Fruit fly (Drosophila melanogaster) whole organism, embryonic: Measurements from ENCODE around the gene CG17329.

Source experiments
- Adf1 ChIP-seq: fragments of 200-800 bp; sonication (Bioruptor generic); IDR thresholded peaks from 2 replicates; pipeline ENCODE4 v1.3.6; 2022; ENCODE audit warnings: missing biosample characterization, missing genetic modification characterization
- Asciz ChIP-seq: fragments of 200-800 bp; sonication (Bioruptor generic); optimal IDR thresholded peaks from 2 replicates; lab custom pipeline; 2017; ENCODE audit warnings: missing biosample characterization, mild to moderate bottlenecking, missing genetic modification characterization, missing genetic modification reagents
- B-H1 ChIP-seq: fragments of 200-800 bp; sonication (Bioruptor generic); IDR thresholded peaks from 3 replicates; pipeline ENCODE4 v1.3.6; 2022; ENCODE audit warnings: missing biosample characterization, missing genetic modification characterization
- CG10147 ChIP-seq: fragments of 200-800 bp; sonication (Bioruptor generic); optimal IDR thresholded peaks from 2 replicates; lab custom pipeline; 2019; ENCODE audit warnings: missing biosample characterization, mild to moderate bottlenecking, missing genetic modification characterization, moderate library complexity
- CG14050 ChIP-seq: fragments of 200-800 bp; sonication (Bioruptor generic); IDR thresholded peaks from 3 replicates; pipeline ENCODE4 v1.3.6; 2022; ENCODE audit warnings: missing biosample characterization, missing genetic modification characterization
- CG14667 ChIP-seq: fragments of 200-800 bp; sonication (Bioruptor generic); IDR thresholded peaks from 2 replicates; pipeline ENCODE4 v1.3.6; 2022; ENCODE audit warnings: missing biosample characterization, missing genetic modification characterization
- CG15011 ChIP-seq: fragments of 200-800 bp; sonication (Bioruptor generic); optimal IDR thresholded peaks from 3 replicates; lab custom pipeline; 2018; ENCODE audit warnings: missing biosample characterization, mild to moderate bottlenecking, missing genetic modification characterization
- CG18619 ChIP-seq: fragments of 200-800 bp; sonication (Bioruptor generic); optimal IDR thresholded peaks from 3 replicates; lab custom pipeline; 2017; ENCODE audit warnings: missing biosample characterization, mild to moderate bottlenecking, missing genetic modification characterization
- CG2116 ChIP-seq: fragments of 200-800 bp; sonication (Bioruptor generic); optimal IDR thresholded peaks from 3 replicates; lab custom pipeline; 2018; ENCODE audit warnings: missing biosample characterization, mild to moderate bottlenecking, missing genetic modification characterization
- CG32532 ChIP-seq: fragments of 200-800 bp; sonication (Bioruptor generic); IDR thresholded peaks from 2 replicates; pipeline ENCODE4 v1.3.6; 2022; ENCODE audit warnings: missing biosample characterization, missing genetic modification characterization
- CG4424 ChIP-seq: fragments of 200-800 bp; sonication (Bioruptor generic); optimal IDR thresholded peaks from 3 replicates; lab custom pipeline; 2016; ENCODE audit warnings: missing biosample characterization, missing genetic modification characterization
- CG4617 ChIP-seq: fragments of 200-800 bp; sonication (Bioruptor generic); optimal IDR thresholded peaks from 3 replicates; lab custom pipeline; 2016; ENCODE audit warnings: missing biosample characterization, missing genetic modification characterization, borderline replicate concordance
- CG6254 ChIP-seq: fragments of 200-800 bp; sonication (Bioruptor generic); optimal IDR thresholded peaks from 3 replicates; lab custom pipeline; 2017; ENCODE audit warnings: mild to moderate bottlenecking, missing biosample characterization, missing genetic modification reagents, missing genetic modification characterization
- Dfd ChIP-seq, 2 experiments: fragments of >200 bp; optimal IDR thresholded peaks; 2 replicates each; lab custom pipeline; 2017; ENCODE audit warnings: missing biosample characterization in 2 of 2, missing genetic modification characterization in 2 of 2
- Doc2 ChIP-seq: fragments of 200-800 bp; sonication (Bioruptor generic); IDR thresholded peaks from 2 replicates; pipeline ENCODE4 v1.3.6; 2022; ENCODE audit warnings: missing biosample characterization, missing genetic modification characterization
- Dref ChIP-seq: fragments of 200-800 bp; sonication (Bioruptor generic); IDR thresholded peaks from 2 replicates; pipeline ENCODE4 v1.3.6; 2022; ENCODE audit warnings: missing biosample characterization, missing genetic modification characterization
- Ets97D ChIP-seq: fragments of 200-800 bp; sonication (Bioruptor generic); optimal IDR thresholded peaks from 3 replicates; lab custom pipeline; 2016; ENCODE audit warnings: missing biosample characterization, missing genetic modification characterization
- H2.0 ChIP-seq: fragments of 200-800 bp; sonication (Bioruptor generic); IDR thresholded peaks from 2 replicates; pipeline ENCODE4 v1.3.6; 2022; ENCODE audit warnings: missing biosample characterization, missing genetic modification characterization
- HLH3B ChIP-seq: fragments of 200-800 bp; sonication (Bioruptor generic); IDR thresholded peaks from 2 replicates; pipeline ENCODE4 v1.3.6; 2022; ENCODE audit warnings: missing biosample characterization, missing genetic modification characterization
- HmgZ ChIP-seq: fragments of 200-800 bp; sonication (Bioruptor generic); optimal IDR thresholded peaks from 2 replicates; lab custom pipeline; 2018; ENCODE audit warnings: missing biosample characterization, mild to moderate bottlenecking, missing genetic modification characterization
- Hr39 ChIP-seq: fragments of >200 bp; optimal IDR thresholded peaks from 2 replicates; lab custom pipeline; 2017
- Hsf ChIP-seq: fragments of 200-800 bp; sonication (Bioruptor generic); optimal IDR thresholded peaks from 3 replicates; lab custom pipeline; 2016; ENCODE audit warnings: missing biosample characterization, missing genetic modification characterization
- Kr ChIP-seq: fragments of 200-800 bp; sonication (Bioruptor generic); optimal IDR thresholded peaks from 2 replicates; lab custom pipeline; 2017; ENCODE audit warnings: missing biosample characterization, mild to moderate bottlenecking, missing genetic modification characterization
- MBD-R2 ChIP-seq: fragments of 200-800 bp; sonication (Bioruptor generic); IDR thresholded peaks from 2 replicates; pipeline ENCODE4 v1.3.6; 2022; ENCODE audit warnings: missing biosample characterization, missing genetic modification characterization
- NFAT ChIP-seq: fragments of 200-800 bp; sonication (Bioruptor generic); IDR thresholded peaks from 2 replicates; pipeline ENCODE4 v1.3.6; 2022; ENCODE audit warnings: missing biosample characterization, missing genetic modification characterization
- Nf-YA ChIP-seq: fragments of 200-800 bp; sonication (Bioruptor generic); IDR thresholded peaks from 2 replicates; pipeline ENCODE4 v1.3.6; 2022; ENCODE audit warnings: missing biosample characterization, missing genetic modification characterization
- NfI ChIP-seq: fragments of 200-800 bp; sonication (Bioruptor generic); optimal IDR thresholded peaks from 3 replicates; lab custom pipeline; 2018; ENCODE audit warnings: missing biosample characterization, mild to moderate bottlenecking, missing genetic modification characterization, moderate library complexity
- Optix ChIP-seq: fragments of 200-800 bp; sonication (Bioruptor generic); IDR thresholded peaks from 3 replicates; pipeline ENCODE4 v1.3.6; 2022; ENCODE audit warnings: missing biosample characterization, missing genetic modification characterization
- YL-1 ChIP-seq: fragments of 200-800 bp; sonication (Bioruptor generic); optimal IDR thresholded peaks from 3 replicates; lab custom pipeline; 2017; ENCODE audit warnings: missing biosample characterization, mild to moderate bottlenecking, missing genetic modification characterization
- abd-A ChIP-seq: fragments of 200-800 bp; sonication (Bioruptor generic); optimal IDR thresholded peaks from 3 replicates; lab custom pipeline; 2019; ENCODE audit warnings: missing biosample characterization, mild to moderate bottlenecking, missing genetic modification characterization, moderate library complexity
- cad ChIP-seq: fragments of >200 bp; optimal IDR thresholded peaks from 2 replicates; lab custom pipeline; 2017; ENCODE audit warnings: missing biosample characterization, missing genetic modification characterization
- eyg ChIP-seq: fragments of 200-800 bp; sonication (Bioruptor generic); optimal IDR thresholded peaks from 3 replicates; lab custom pipeline; 2016; ENCODE audit warnings: missing biosample characterization, missing genetic modification characterization
- grau ChIP-seq: fragments of 200-800 bp; optimal IDR thresholded peaks from 3 replicates; lab custom pipeline; 2019; ENCODE audit warnings: missing biosample characterization, mild to moderate bottlenecking, missing genetic modification characterization, moderate library complexity
- hkb ChIP-seq, 2 experiments: fragments of 200-800 bp in 1 of 2; fragments of >200 bp in 1 of 2; sonication (Bioruptor generic) in 1 of 2; IDR thresholded peaks in 1 of 2; optimal IDR thresholded peaks in 1 of 2; 2 replicates each; pipeline versions ENCODE4 v1.3.6 to Lab custom; 2017 to 2022; ENCODE audit warnings: missing biosample characterization in 1 of 2, missing genetic modification characterization in 1 of 2
- hth ChIP-seq: fragments of >200 bp; optimal IDR thresholded peaks from 2 replicates; lab custom pipeline; 2017; ENCODE audit warnings: inconsistent platforms
- lbe ChIP-seq: fragments of 200-800 bp; sonication (Bioruptor generic); optimal IDR thresholded peaks from 2 replicates; lab custom pipeline; 2016; ENCODE audit warnings: missing biosample characterization, mild to moderate bottlenecking, missing genetic modification characterization
- lilli ChIP-seq: fragments of 200-800 bp; sonication (Bioruptor generic); optimal IDR thresholded peaks from 3 replicates; lab custom pipeline; 2016; ENCODE audit warnings: missing biosample characterization, missing genetic modification characterization
- nmo ChIP-seq: fragments of 200-800 bp; sonication (Bioruptor generic); optimal IDR thresholded peaks from 2 replicates; lab custom pipeline; 2018; ENCODE audit warnings: missing biosample characterization, mild to moderate bottlenecking, missing genetic modification characterization, moderate library complexity
- org-1 ChIP-seq: fragments of 200-800 bp; sonication (Bioruptor generic); optimal IDR thresholded peaks from 2 replicates; lab custom pipeline; 2017; ENCODE audit warnings: missing biosample characterization, missing genetic modification characterization
- pan ChIP-seq, 4 experiments: fragments of >200 bp in 3 of 4; fragments of 200-800 bp in 1 of 4; sonication (Bioruptor generic) in 1 of 4; optimal IDR thresholded peaks in 3 of 4; IDR thresholded peaks in 1 of 4; 2 replicates each; pipeline versions ENCODE4 v1.3.6 to Lab custom; 2017 to 2022; ENCODE audit warnings: missing biosample characterization in 2 of 4, missing genetic modification characterization in 2 of 4, mixed read lengths in 1 of 4
- pita ChIP-seq: fragments of 200-800 bp; sonication (Bioruptor generic); optimal IDR thresholded peaks from 2 replicates; lab custom pipeline; 2017; ENCODE audit warnings: missing biosample characterization, mild to moderate bottlenecking, missing genetic modification characterization
- pum ChIP-seq: fragments of 200-800 bp; sonication (Bioruptor generic); optimal IDR thresholded peaks from 2 replicates; lab custom pipeline; 2016; ENCODE audit warnings: missing biosample characterization, missing genetic modification characterization
- ro ChIP-seq: fragments of 200-800 bp; sonication (Bioruptor generic); IDR thresholded peaks from 2 replicates; pipeline ENCODE4 v1.3.6; 2022; ENCODE audit warnings: missing biosample characterization, missing genetic modification characterization
- salm ChIP-seq: fragments of 200-800 bp; sonication (Bioruptor generic); optimal IDR thresholded peaks from 2 replicates; lab custom pipeline; 2018; ENCODE audit warnings: missing biosample characterization, mild to moderate bottlenecking, missing genetic modification characterization
- ssp ChIP-seq: fragments of 200-800 bp; sonication (Bioruptor generic); IDR thresholded peaks from 2 replicates; pipeline ENCODE4 v1.3.6; 2022; ENCODE audit warnings: missing biosample characterization, missing genetic modification characterization
- tin ChIP-seq: fragments of 200-800 bp; sonication (Bioruptor generic); optimal IDR thresholded peaks from 3 replicates; lab custom pipeline; 2016; ENCODE audit warnings: missing biosample characterization, missing genetic modification characterization
- trh ChIP-seq: fragments of 200-800 bp; sonication (Bioruptor generic); optimal IDR thresholded peaks from 2 replicates; lab custom pipeline; 2016; ENCODE audit warnings: missing biosample characterization, missing genetic modification characterization
- tup ChIP-seq: fragments of 200-800 bp; sonication (Bioruptor generic); optimal IDR thresholded peaks from 2 replicates; lab custom pipeline; 2016; ENCODE audit warnings: missing biosample characterization, mild to moderate bottlenecking, missing genetic modification characterization, moderate library complexity
- wor ChIP-seq: fragments of 200-800 bp; sonication (Bioruptor generic); IDR thresholded peaks from 2 replicates; pipeline ENCODE4 v1.3.6; 2022; ENCODE audit warnings: missing biosample characterization, missing genetic modification characterization
- zen2 ChIP-seq: fragments of 200-800 bp; sonication (Bioruptor generic); IDR thresholded peaks from 3 replicates; pipeline ENCODE4 v1.3.6; 2022; ENCODE audit warnings: missing biosample characterization, missing genetic modification characterization; ENCODE audit not compliant: partially characterized antibody

CG17329 gene

DNA sequence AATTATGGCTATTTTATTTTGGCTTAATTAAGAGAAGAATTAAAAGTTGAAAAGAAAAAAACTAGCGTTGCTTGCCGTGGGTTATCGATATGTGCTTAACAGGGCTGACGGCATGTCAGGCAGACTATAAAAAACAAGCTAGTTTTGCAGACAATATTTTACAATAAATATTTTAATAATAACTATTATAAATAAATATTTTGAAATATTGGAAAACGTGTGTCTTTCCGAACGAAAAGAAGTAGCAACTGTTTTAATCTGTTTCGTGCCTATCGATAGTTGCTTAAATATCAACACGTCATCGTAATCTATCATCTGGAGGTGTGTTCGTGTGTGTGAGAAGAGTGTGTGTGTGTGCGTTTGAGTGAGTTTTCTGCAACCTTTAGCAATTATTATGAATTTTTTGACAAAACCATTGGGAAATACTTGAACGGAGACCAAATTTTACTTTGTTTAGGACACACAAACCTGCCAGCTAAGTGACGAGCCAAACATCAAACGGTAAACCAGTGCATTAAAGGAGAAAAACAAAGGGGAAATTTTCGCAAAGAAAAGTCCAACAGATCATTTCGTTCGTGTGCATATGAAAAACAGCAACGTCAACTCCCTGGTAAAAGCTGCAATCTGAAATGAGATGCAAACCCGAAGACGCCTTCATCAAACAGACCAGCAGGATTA lies 16.1 kb downstream of the CG17329 start, which contains the start of the genes CG5861 and Syx5 (continued):
- TF ChIP-seq H2.0 (GFP tag; lab: Robert Waterston, UW) (no peak), tup (peak; percentile 37), tin (GFP tag; lab: Kevin White, UChicago) (peak; percentile 33), nmo (GFP tag; lab: Kevin White, UChicago) (peak; percentile 72), CG4617 (peak; percentile 61), Hsf (GFP tag; lab: Kevin White, UChicago) (peak; percentile 30), Dref (GFP tag; lab: Robert Waterston, UW) (peak; percentile 75), pum (no peak), hkb (optimal IDR thresholded peaks at IDR 0.05; lab: Kevin White, UChicago) (no peak), hkb (GFP tag; IDR thresholded peaks at IDR 0.05; lab: Robert Waterston, UW) (peak; percentile 66), HLH3B (GFP tag; lab: Robert Waterston, UW) (peak; percentile 40; the same call in 1 of the 2 replicates), ssp (GFP tag; lab: Robert Waterston, UW) (0 out of 2 replicates have a peak, but pooled peaks have one; percentile 28), lbe (peak; percentile 82), CG14667 (GFP tag; lab: Robert Waterston, UW) (no peak), NFAT (peak; percentile 55), Kr (GFP tag; lab: Kevin White, UChicago) (no peak), Optix (no peak), CG4424 (GFP tag; lab: Kevin White, UChicago) (peak; percentile 53), trh (no peak), abd-A (no peak), Doc2 (no peak), CG6254 (GFP tag; lab: Kevin White, UChicago) (no peak), MBD-R2 (GFP tag; lab: Robert Waterston, UW) (peak; percentile 87), zen2 (GFP tag; lab: Robert Waterston, UW) (no peak; the same call in 2 of the 3 replicates), ro (GFP tag; lab: Robert Waterston, UW) (no peak), HmgZ (tag; lab: Kevin White, UChicago) (peak; percentile 86), pan (optimal IDR thresholded peaks at IDR 0.05; lab: Kevin White, UChicago) (no peak), pan (GFP tag; optimal IDR thresholded peaks at IDR 0.05 in 1 of 2, IDR thresholded peaks at IDR 0.05 in 1 of 2) (peak in 1 of 2 experiments; percentile 50), org-1 (GFP tag; lab: Kevin White, UChicago) (no peak), CG14050 (GFP tag; lab: Robert Waterston, UW) (peak; percentile 17; the same call in 1 of the 3 replicates), Adf1 (GFP tag; lab: Robert Waterston, UW) (peak; percentile 47; the same call in 1 of the 2 replicates), cad (no peak), NfI (GFP tag; lab: Kevin White, UChicago) (peak; percentile 72), YL-1 (GFP tag; lab: Kevin White, UChicago) (peak; percentile 95), Ets97D (GFP tag; lab: Kevin White, UChicago) (peak; percentile 32), B-H1 (no peak), salm (tag; lab: Kevin White, UChicago) (peak; percentile 45), CG15011 (GFP tag; lab: Kevin White, UChicago) (no peak), eyg (GFP tag; lab: Kevin White, UChicago) (no peak), CG10147 (GFP tag; lab: Kevin White, UChicago) (peak; percentile 80), lilli (peak; percentile 57), hth (lab: Kevin White, UChicago) (no peak), Hr39 (lab: Kevin White, UChicago) (no peak), Dfd (GFP tag; optimal IDR thresholded peaks at IDR 0.05; lab: Kevin White, UChicago) (no peak), Nf-YA (GFP tag; lab: Robert Waterston, UW) (no peak), grau (peak; percentile 74), Asciz (GFP tag; lab: Kevin White, UChicago) (peak; percentile 14), CG2116 (GFP tag; lab: Kevin White, UChicago) (peak; percentile 99), CG18619 (GFP tag; lab: Kevin White, UChicago) (peak; percentile 43), pita (GFP tag; lab: Kevin White, UChicago) (no peak), wor (GFP tag; lab: Robert Waterston, UW) (no peak), CG32532 (GFP tag; lab: Robert Waterston, UW) (peak; percentile 78; the same call in 1 of the 2 replicates)
